Fruit fly (Drosophila melanogaster) whole organism, pupa: ENCODE data around the gene CG10581.

Experiments used
- CG10348 ChIP-seq: fragments of 200-800 bp; sonication (Bioruptor generic); IDR thresholded peaks from 2 replicates; pipeline ENCODE4 v1.3.6; 2022; ENCODE audit warnings: missing biosample characterization, missing genetic modification characterization
- CG12605 ChIP-seq: fragments of 200-800 bp; sonication (Bioruptor generic); IDR thresholded peaks from 2 replicates; pipeline ENCODE4 v1.3.6; 2022; ENCODE audit warnings: missing biosample characterization, missing genetic modification characterization
- CG13204 ChIP-seq: fragments of 200-800 bp; sonication (Bioruptor generic); optimal IDR thresholded peaks from 2 replicates; lab custom pipeline; 2018; ENCODE audit warnings: missing biosample characterization, mild to moderate bottlenecking, missing genetic modification characterization, moderate library complexity
- CG14655 ChIP-seq: fragments of 200-800 bp; sonication (Bioruptor generic); optimal IDR thresholded peaks from 3 replicates; lab custom pipeline; 2017; ENCODE audit warnings: mild to moderate bottlenecking, missing biosample characterization, missing genetic modification reagents, missing genetic modification characterization
- CG15710 ChIP-seq: fragments of 200-800 bp; sonication (Bioruptor generic); optimal IDR thresholded peaks from 2 replicates; lab custom pipeline; 2018; ENCODE audit warnings: missing biosample characterization, mild to moderate bottlenecking, missing genetic modification characterization, moderate library complexity
- CG17806 ChIP-seq: fragments of 200-800 bp; sonication (Bioruptor generic); optimal IDR thresholded peaks from 2 replicates; lab custom pipeline; 2018; ENCODE audit warnings: missing biosample characterization, mild to moderate bottlenecking, missing genetic modification characterization, moderate library complexity
- CG32121 ChIP-seq: fragments of 200-800 bp; sonication (Bioruptor generic); IDR thresholded peaks from 2 replicates; pipeline ENCODE4 v1.3.6; 2022; ENCODE audit warnings: missing biosample characterization, missing genetic modification characterization
- CG34367 ChIP-seq: fragments of 200-800 bp; sonication (Bioruptor generic); optimal IDR thresholded peaks from 2 replicates; lab custom pipeline; 2018; ENCODE audit warnings: missing biosample characterization, mild to moderate bottlenecking, missing genetic modification characterization
- CG4496 ChIP-seq: fragments of 200-800 bp; sonication (Bioruptor generic); IDR thresholded peaks from 3 replicates; pipeline ENCODE4 v1.3.6; 2022; ENCODE audit warnings: missing biosample characterization, missing genetic modification characterization
- CG8159 ChIP-seq: fragments of 200-800 bp; sonication (Bioruptor generic); optimal IDR thresholded peaks from 3 replicates; lab custom pipeline; 2018; ENCODE audit warnings: missing biosample characterization, mild to moderate bottlenecking, missing genetic modification characterization, moderate library complexity
- CG8301 ChIP-seq: fragments of 200-800 bp; sonication (Bioruptor generic); optimal IDR thresholded peaks from 2 replicates; lab custom pipeline; 2018; ENCODE audit warnings: missing biosample characterization, mild to moderate bottlenecking, missing genetic modification characterization
- CG9948 ChIP-seq: fragments of 200-800 bp; sonication (Bioruptor generic); optimal IDR thresholded peaks from 2 replicates; lab custom pipeline; 2018; ENCODE audit warnings: missing biosample characterization, mild to moderate bottlenecking, missing genetic modification characterization, moderate library complexity
- D1 ChIP-seq: fragments of 200-800 bp; sonication (Bioruptor generic); optimal IDR thresholded peaks from 2 replicates; lab custom pipeline; 2018; ENCODE audit warnings: missing biosample characterization, mild to moderate bottlenecking, missing genetic modification characterization, moderate library complexity
- EcR ChIP-seq: fragments of 200-800 bp; sonication (Bioruptor generic); optimal IDR thresholded peaks from 3 replicates; lab custom pipeline; 2019; ENCODE audit warnings: missing biosample characterization, missing genetic modification characterization, mild to moderate bottlenecking, moderate library complexity, missing genetic modification reagents
- Ets98B ChIP-seq: fragments of 200-800 bp; sonication (Bioruptor generic); IDR thresholded peaks from 2 replicates; pipeline ENCODE4 v1.3.6; 2022; ENCODE audit warnings: missing biosample characterization, missing genetic modification characterization
- Pif1A ChIP-seq: fragments of 200-800 bp; sonication (Bioruptor generic); optimal IDR thresholded peaks from 3 replicates; lab custom pipeline; 2016; ENCODE audit warnings: missing biosample characterization, missing genetic modification characterization
- Pif1B ChIP-seq: fragments of 200-800 bp; sonication (Bioruptor generic); optimal IDR thresholded peaks from 3 replicates; lab custom pipeline; 2016; ENCODE audit warnings: missing biosample characterization, missing genetic modification characterization
- Snoo ChIP-seq: fragments of 200-800 bp; sonication (Bioruptor generic); optimal IDR thresholded peaks from 3 replicates; lab custom pipeline; 2017; ENCODE audit warnings: missing biosample characterization, mild to moderate bottlenecking, missing genetic modification characterization, inconsistent platforms
- fd96Ca ChIP-seq: fragments of 200-800 bp; sonication (Bioruptor generic); IDR thresholded peaks from 3 replicates; pipeline ENCODE4 v1.3.6; 2022; ENCODE audit warnings: missing biosample characterization, missing genetic modification characterization
- gl ChIP-seq: fragments of 200-800 bp; sonication (Bioruptor generic); optimal IDR thresholded peaks from 2 replicates; lab custom pipeline; 2018; ENCODE audit warnings: missing biosample characterization, mild to moderate bottlenecking, missing genetic modification characterization
- rn ChIP-seq: fragments of 200-800 bp; sonication (Bioruptor generic); IDR thresholded peaks from 2 replicates; pipeline ENCODE4 v1.3.6; 2022; ENCODE audit warnings: missing biosample characterization, missing genetic modification characterization

CG10581 gene

DNA sequence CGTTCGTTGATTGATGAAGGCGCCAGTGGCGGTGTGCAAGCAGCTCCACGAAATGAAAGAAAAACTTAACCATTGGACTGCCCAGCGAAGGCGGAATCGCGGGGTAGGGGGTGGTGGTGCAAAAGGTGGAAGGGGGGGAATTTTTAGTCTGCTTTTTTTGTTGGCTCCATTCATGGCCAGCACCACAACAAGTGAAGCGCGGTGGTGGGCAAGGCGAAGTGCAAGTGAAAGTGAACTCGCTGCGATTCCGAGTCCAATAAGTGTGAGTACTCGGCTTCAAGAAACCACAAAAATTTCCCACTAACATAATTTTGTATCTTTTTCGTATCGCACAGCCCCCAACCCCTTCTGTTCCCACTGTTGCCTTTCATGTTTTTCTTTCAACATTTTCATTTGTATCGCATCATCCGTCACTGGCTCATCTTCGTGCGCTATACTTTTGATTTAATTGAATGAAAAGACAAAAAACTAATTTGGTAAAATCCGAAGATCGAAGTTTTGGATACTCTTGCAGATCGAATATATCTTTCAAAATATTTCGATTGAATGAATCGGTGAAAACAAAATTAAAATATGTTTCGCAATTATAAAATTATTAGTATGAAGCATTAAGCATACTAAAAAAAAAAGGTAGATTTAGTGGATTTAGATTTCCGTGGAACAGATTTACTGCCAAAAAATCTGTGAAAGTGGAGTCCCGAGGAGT, 20.3 kb upstream of the CG10581 start:
- no peak for TF ChIP-seq CG9948 (tag; lab: Kevin White, UChicago)
- TF ChIP-seq rn (GFP tag; lab: Robert Waterston, UW), result 0 out of 2 replicates have a peak, but pooled peaks have one; percentile 31
- peak; percentile 3 for TF ChIP-seq CG13204 (GFP tag; lab: Kevin White, UChicago)

DNA sequence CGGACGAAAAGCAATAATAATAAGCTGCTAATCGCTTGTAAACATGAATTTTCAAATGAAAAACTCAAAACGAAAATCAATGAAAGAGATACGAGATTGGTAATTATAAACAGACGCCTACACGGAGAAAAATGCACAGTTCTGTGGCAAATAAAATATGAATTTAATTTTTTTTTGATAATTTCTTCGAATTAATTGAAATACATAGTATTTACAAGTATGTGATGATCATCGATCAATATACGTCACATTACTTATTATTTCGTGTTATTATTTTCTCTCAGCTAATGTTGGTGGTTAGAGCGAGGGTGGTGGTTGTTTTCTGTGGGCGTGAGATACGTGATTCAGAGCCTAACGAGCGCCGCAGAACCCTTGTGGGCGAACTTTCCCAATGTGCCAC, 19.8 kb upstream of the CG10581 start:
- TF ChIP-seq CG34367 (tag; lab: Kevin White, UChicago) (no peak), CG9948 (tag; lab: Kevin White, UChicago) (no peak), CG15710 (tag; lab: Kevin White, UChicago) (no peak), CG13204 (GFP tag; lab: Kevin White, UChicago) (no peak), CG4496 (GFP tag; lab: Robert Waterston, UW) (0 out of 3 replicates have a peak, but pooled peaks have one; percentile 19), CG8159 (tag; lab: Kevin White, UChicago) (no peak), gl (tag; lab: Kevin White, UChicago) (no peak), CG32121 (GFP tag; lab: Robert Waterston, UW) (no peak; the same call in 1 of the 2 replicates), CG12605 (GFP tag; lab: Robert Waterston, UW) (no peak), CG17806 (tag; lab: Kevin White, UChicago) (peak; percentile 19), Snoo (tag; lab: Kevin White, UChicago) (no peak), Ets98B (GFP tag; lab: Robert Waterston, UW) (no peak), Pif1B (GFP tag; lab: Kevin White, UChicago) (no peak), fd96Ca (no peak), CG10348 (GFP tag; lab: Robert Waterston, UW) (no peak), D1 (tag; lab: Kevin White, UChicago) (no peak), rn (GFP tag; lab: Robert Waterston, UW) (no peak), EcR (no peak), Pif1A (GFP tag; lab: Kevin White, UChicago) (peak; percentile 35), CG14655 (GFP tag; lab: Kevin White, UChicago) (peak; percentile 24), CG8301 (peak; percentile 23)

DNA sequence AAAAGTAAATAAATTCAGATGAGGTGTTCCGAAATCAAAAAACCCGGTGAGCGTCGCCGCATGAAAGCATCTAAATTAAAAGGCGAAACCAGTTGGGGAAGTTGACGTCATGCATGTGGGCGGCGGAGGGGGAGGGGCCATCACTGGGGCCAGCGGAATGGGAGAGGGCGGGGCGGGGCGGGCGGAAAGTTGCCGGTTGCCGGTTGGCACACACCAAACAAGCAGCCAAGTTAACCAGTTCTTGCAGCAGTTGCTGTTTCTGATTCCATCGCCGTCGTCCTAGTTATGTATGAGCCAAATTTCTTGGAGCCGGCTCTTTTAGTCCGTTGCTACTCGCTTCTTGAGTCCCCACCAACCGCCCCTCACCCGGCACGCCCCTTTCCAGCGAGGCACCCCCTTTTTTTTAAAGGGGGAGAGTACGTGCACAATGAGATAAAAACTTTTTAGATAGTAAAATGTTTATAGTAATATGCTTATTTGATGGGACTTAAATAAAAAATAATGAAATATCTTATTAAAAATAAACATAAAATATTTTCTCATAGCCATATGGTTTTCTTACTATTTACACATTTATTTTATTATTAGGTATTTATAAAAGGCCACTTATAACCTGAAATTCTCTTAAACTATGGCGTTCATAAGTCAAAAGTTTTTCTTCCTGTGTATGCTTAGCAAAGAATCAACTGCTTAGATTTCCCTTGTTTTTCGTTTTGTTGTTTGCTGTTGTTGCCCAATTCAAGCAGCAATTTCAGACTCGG, 18.4 kb upstream of the CG10581 start:
- TF ChIP-seq CG34367 (tag; lab: Kevin White, UChicago), result peak; percentile 24
- TF ChIP-seq CG10348 (GFP tag; lab: Robert Waterston, UW), result no peak
- peak; percentile 56 for TF ChIP-seq D1 (tag; lab: Kevin White, UChicago)
- TF ChIP-seq CG8159 (tag; lab: Kevin White, UChicago), result peak; percentile 59
- peak; percentile 38 for TF ChIP-seq CG15710 (tag; lab: Kevin White, UChicago)
- peak; percentile 59 for TF ChIP-seq CG9948 (tag; lab: Kevin White, UChicago)
- TF ChIP-seq rn (GFP tag; lab: Robert Waterston, UW), result no peak
- peak; percentile 50 for TF ChIP-seq CG8301
- peak; percentile 13; the same call in 1 of the 2 replicates for TF ChIP-seq CG12605 (GFP tag; lab: Robert Waterston, UW)
- peak; percentile 25; the same call in 1 of the 2 replicates for TF ChIP-seq Ets98B (GFP tag; lab: Robert Waterston, UW)
- peak; percentile 36 for TF ChIP-seq EcR
- peak; percentile 45 for TF ChIP-seq CG17806 (tag; lab: Kevin White, UChicago)
- TF ChIP-seq CG14655 (GFP tag; lab: Kevin White, UChicago), result peak; percentile 48
- peak; percentile 55; the same call in 1 of the 3 replicates for TF ChIP-seq fd96Ca
- TF ChIP-seq CG4496 (GFP tag; lab: Robert Waterston, UW), result no peak
- no peak for TF ChIP-seq gl (tag; lab: Kevin White, UChicago)
- TF ChIP-seq Pif1B (GFP tag; lab: Kevin White, UChicago), result peak; percentile 7
- peak; percentile 82 for TF ChIP-seq CG13204 (GFP tag; lab: Kevin White, UChicago)

DNA sequence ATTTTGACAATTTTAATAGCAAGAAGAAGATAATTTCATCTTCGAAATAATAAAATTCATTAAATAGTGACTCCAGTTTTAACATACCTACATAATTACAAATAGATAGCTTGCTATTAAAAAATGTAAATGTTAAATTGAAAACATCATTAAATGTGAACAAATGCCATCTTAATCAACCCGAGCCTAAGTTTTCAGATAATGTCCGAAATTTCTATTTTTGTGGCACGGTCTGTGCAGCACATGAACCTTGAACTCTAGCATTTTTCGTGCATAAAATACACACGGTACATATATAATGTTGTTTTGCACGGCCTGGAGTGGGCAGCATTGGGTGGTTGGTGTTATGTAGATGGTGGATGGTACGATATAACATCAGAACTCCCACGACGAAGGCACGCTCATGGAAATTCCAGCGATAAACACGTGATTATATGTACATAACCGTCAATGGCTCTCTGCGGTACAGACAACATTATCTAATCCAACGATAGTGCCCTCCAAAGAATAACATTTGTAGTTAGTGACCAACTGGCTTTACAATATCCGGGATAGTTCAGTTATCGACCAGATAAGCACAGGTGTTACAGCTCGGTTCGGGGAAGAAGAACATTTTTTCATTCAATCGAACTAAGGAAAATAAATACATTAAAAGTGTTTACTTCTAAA, 16.2 kb upstream of the CG10581 start:
- TF ChIP-seq Ets98B (GFP tag; lab: Robert Waterston, UW) (no peak), CG10348 (GFP tag; lab: Robert Waterston, UW) (no peak), fd96Ca (no peak)

DNA sequence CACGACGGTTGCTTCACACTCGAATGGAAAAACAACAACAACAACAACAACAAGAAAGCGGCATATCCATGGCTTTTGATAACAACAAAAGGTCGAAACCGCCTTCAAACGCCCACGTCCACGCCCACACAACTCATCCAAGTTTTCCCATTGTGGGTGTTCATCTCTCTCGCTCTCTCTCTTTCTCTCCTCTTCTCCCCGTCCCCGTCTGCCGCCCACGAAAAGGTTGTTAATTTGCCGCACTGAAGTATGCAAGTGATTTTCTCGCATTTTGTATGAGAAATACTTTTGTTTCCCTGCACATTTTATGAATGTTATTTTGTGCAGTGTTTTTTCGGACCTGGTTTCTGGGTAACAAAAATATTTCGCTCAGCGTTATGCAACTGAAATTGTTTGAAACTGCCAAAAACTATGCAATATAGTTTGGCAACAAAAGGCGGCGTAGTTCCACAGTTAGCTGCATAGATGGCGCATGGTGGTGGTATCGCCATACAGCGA, 15.5 kb upstream of the CG10581 start:
- TF ChIP-seq Pif1A (GFP tag; lab: Kevin White, UChicago), result no peak
- TF ChIP-seq CG10348 (GFP tag; lab: Robert Waterston, UW), result no peak
- TF ChIP-seq CG8159 (tag; lab: Kevin White, UChicago), result no peak
- no peak for TF ChIP-seq CG15710 (tag; lab: Kevin White, UChicago)
- peak; percentile 12 for TF ChIP-seq CG8301
- no peak for TF ChIP-seq rn (GFP tag; lab: Robert Waterston, UW)
- TF ChIP-seq Pif1B (GFP tag; lab: Kevin White, UChicago), result no peak
- TF ChIP-seq CG4496 (GFP tag; lab: Robert Waterston, UW), result peak; percentile 61; the same call in 2 of the 3 replicates
- no peak for TF ChIP-seq CG13204 (GFP tag; lab: Kevin White, UChicago)
- TF ChIP-seq D1 (tag; lab: Kevin White, UChicago), result no peak
- peak; percentile 14 for TF ChIP-seq Snoo (tag; lab: Kevin White, UChicago)
- TF ChIP-seq CG32121 (GFP tag; lab: Robert Waterston, UW), result no peak
- TF ChIP-seq Ets98B (GFP tag; lab: Robert Waterston, UW), result peak; percentile 63
- TF ChIP-seq fd96Ca, result 0 out of 3 replicates have a peak, but pooled peaks have one; percentile 27
- no peak for TF ChIP-seq CG14655 (GFP tag; lab: Kevin White, UChicago)
- no peak for TF ChIP-seq CG34367 (tag; lab: Kevin White, UChicago)
- TF ChIP-seq EcR, result peak; percentile 71
- no peak; the same call in 1 of the 2 replicates for TF ChIP-seq CG12605 (GFP tag; lab: Robert Waterston, UW)
- TF ChIP-seq CG17806 (tag; lab: Kevin White, UChicago), result peak; percentile 5
- TF ChIP-seq CG9948 (tag; lab: Kevin White, UChicago), result no peak
- no peak for TF ChIP-seq gl (tag; lab: Kevin White, UChicago)
